Worm (Caenorhabditis elegans) whole organism, midembryonic: ENCODE measurements around the gene vps-50.

Experiments
- cog-1 ChIP-seq: sonication (generic microtip); optimal IDR thresholded peaks from 2 replicates; lab custom pipeline; 2016; ENCODE audit warnings: missing genetic modification characterization, missing compliant biosample characterization
- flt-1 ChIP-seq: fragments of 200-800 bp; sonication (Bioruptor generic); IDR thresholded peaks from 2 replicates; pipeline ENCODE4 v1.3.6; 2022; ENCODE audit warnings: missing genetic modification characterization, missing compliant biosample characterization
- klf-2 ChIP-seq: fragments of 200-800 bp; sonication (Bioruptor generic); conservative IDR thresholded peaks from 2 replicates; pipeline ENCODE4 v1.3.6; 2022; ENCODE audit warnings: missing genetic modification reagents, missing genetic modification characterization, missing compliant biosample characterization
- ref-1 ChIP-seq: fragments of 200-800 bp; sonication (Bioruptor generic); conservative IDR thresholded peaks from 2 replicates; pipeline ENCODE4 v1.3.6; 2022; ENCODE audit warnings: missing genetic modification reagents, missing genetic modification characterization, missing compliant biosample characterization
- tab-1 ChIP-seq: fragments of 200-800 bp; sonication (Bioruptor generic); IDR thresholded peaks from 2 replicates; pipeline ENCODE4 v1.3.6; 2022; ENCODE audit warnings: missing genetic modification characterization, missing compliant biosample characterization
- ztf-23 ChIP-seq: fragments of 200-800 bp; sonication (Bioruptor generic); IDR thresholded peaks from 2 replicates; pipeline ENCODE4 v1.3.6; 2022; ENCODE audit warnings: missing genetic modification reagents, missing genetic modification characterization, missing compliant biosample characterization
- ztf-29 ChIP-seq: fragments of 200-800 bp; sonication (Bioruptor generic); IDR thresholded peaks from 2 replicates; pipeline ENCODE4 v1.3.6; 2022; ENCODE audit warnings: missing genetic modification reagents, missing genetic modification characterization, missing compliant biosample characterization

- 0 out of 2 replicates have a peak, but pooled peaks have one; percentile 45 for TF ChIP-seq ref-1
- peak; percentile 90 for TF ChIP-seq ztf-23 (GFP tag; lab: Robert Waterston, UW)
- TF ChIP-seq ztf-29 (GFP tag; lab: Robert Waterston, UW), result 0 out of 2 replicates have a peak, but pooled peaks have one; percentile 54
- TF ChIP-seq flt-1 (GFP tag; lab: Robert Waterston, UW), result peak; percentile 89
- TF ChIP-seq tab-1 (GFP tag; lab: Robert Waterston, UW), result peak; percentile 66; the same call in 1 of the 2 replicates
- peak; percentile 71 for TF ChIP-seq cog-1 (tag; lab: Kevin White, UChicago)
- TF ChIP-seq klf-2 (GFP tag; lab: Robert Waterston, UW), result 0 out of 2 replicates have a peak, but pooled peaks have one; percentile 50
Measured at ce11 chrIII:10848858-10849257, 20.1 kb upstream of the vps-50 start, which contains the start of the genes fbxb-85 and hex-3.
